Worm (Caenorhabditis elegans) whole organism, midembryonic: ENCODE data around the gene kle-2.

Experiments
- T22C8.4 ChIP-seq: fragments of 200-800 bp; sonication (Bioruptor generic); IDR thresholded peaks from 2 replicates; pipeline ENCODE4 v1.3.6; 2022; ENCODE audit warnings: missing genetic modification characterization, missing compliant biosample characterization
- cog-1 ChIP-seq: sonication (generic microtip); optimal IDR thresholded peaks from 2 replicates; lab custom pipeline; 2016; ENCODE audit warnings: missing genetic modification characterization, missing compliant biosample characterization
- flt-1 ChIP-seq: fragments of 200-800 bp; sonication (Bioruptor generic); IDR thresholded peaks from 2 replicates; pipeline ENCODE4 v1.3.6; 2022; ENCODE audit warnings: missing genetic modification characterization, missing compliant biosample characterization
- klf-2 ChIP-seq: fragments of 200-800 bp; sonication (Bioruptor generic); conservative IDR thresholded peaks from 2 replicates; pipeline ENCODE4 v1.3.6; 2022; ENCODE audit warnings: missing genetic modification reagents, missing genetic modification characterization, missing compliant biosample characterization
- med-1 ChIP-seq: sonication (generic microtip); optimal IDR thresholded peaks from 2 replicates; lab custom pipeline; 2017; ENCODE audit warnings: missing genetic modification characterization, mild to moderate bottlenecking, missing compliant biosample characterization, antibody characterized with exemption, missing genetic modification reagents; ENCODE audit not compliant: insufficient read depth
- ref-1 ChIP-seq: fragments of 200-800 bp; sonication (Bioruptor generic); conservative IDR thresholded peaks from 2 replicates; pipeline ENCODE4 v1.3.6; 2022; ENCODE audit warnings: missing genetic modification reagents, missing genetic modification characterization, missing compliant biosample characterization
- tab-1 ChIP-seq: fragments of 200-800 bp; sonication (Bioruptor generic); IDR thresholded peaks from 2 replicates; pipeline ENCODE4 v1.3.6; 2022; ENCODE audit warnings: missing genetic modification characterization, missing compliant biosample characterization
- ztf-23 ChIP-seq: fragments of 200-800 bp; sonication (Bioruptor generic); IDR thresholded peaks from 2 replicates; pipeline ENCODE4 v1.3.6; 2022; ENCODE audit warnings: missing genetic modification reagents, missing genetic modification characterization, missing compliant biosample characterization
- ztf-29 ChIP-seq: fragments of 200-800 bp; sonication (Bioruptor generic); IDR thresholded peaks from 2 replicates; pipeline ENCODE4 v1.3.6; 2022; ENCODE audit warnings: missing genetic modification reagents, missing genetic modification characterization, missing compliant biosample characterization

Gene kle-2

ce11 chrIII:7941417-7941816 is at the start of gene kle-2:
Gene kle-2 (plus strand): TSS chrIII:7941717.
- TF ChIP-seq flt-1 (no peak), klf-2 (GFP tag; lab: Robert Waterston, UW) (no peak), T22C8.4 (no peak), ztf-23 (GFP tag; lab: Robert Waterston, UW) (no peak), med-1 (GFP tag; lab: Kevin White, UChicago) (no peak), tab-1 (GFP tag; lab: Robert Waterston, UW) (no peak), ref-1 (GFP tag; lab: Robert Waterston, UW) (no peak), cog-1 (tag; lab: Kevin White, UChicago) (no peak), ztf-29 (GFP tag; lab: Robert Waterston, UW) (no peak)

ce11 chrIII:7892333-7892732 is 49.2 kb upstream of the kle-2 start:
- TF ChIP-seq klf-2 (GFP tag; lab: Robert Waterston, UW) (no peak), ztf-29 (GFP tag; lab: Robert Waterston, UW) (no peak)

- no peak for TF ChIP-seq T22C8.4
- no peak for TF ChIP-seq tab-1 (GFP tag; lab: Robert Waterston, UW)
- no peak for TF ChIP-seq cog-1 (tag; lab: Kevin White, UChicago)
- TF ChIP-seq flt-1: no peak
These were observed 48.3 kb upstream of the kle-2 start for ce11 chrIII:7893224-7893623.

- no peak for TF ChIP-seq klf-2 (GFP tag; lab: Robert Waterston, UW)
- no peak for TF ChIP-seq cog-1 (tag; lab: Kevin White, UChicago)
- TF ChIP-seq med-1 (GFP tag; lab: Kevin White, UChicago): no peak
- no peak for TF ChIP-seq T22C8.4
- no peak for TF ChIP-seq tab-1 (GFP tag; lab: Robert Waterston, UW)
- TF ChIP-seq ztf-29 (GFP tag; lab: Robert Waterston, UW): no peak
- no peak for TF ChIP-seq ref-1 (GFP tag; lab: Robert Waterston, UW)
- no peak for TF ChIP-seq ztf-23 (GFP tag; lab: Robert Waterston, UW)
- no peak for TF ChIP-seq flt-1
These were observed 46.8 kb upstream of the kle-2 start, which contains the start of gene ZK688.4 for ce11 chrIII:7894724-7895123. Gene ZK688.4 (plus strand): TSS chrIII:7895024.

ce11 chrIII:7896925-7897324 is 44.6 kb upstream of the kle-2 start, which contains the start of gene ZK688.10:
Gene ZK688.10 (minus strand): TSS chrIII:7897025.
- TF ChIP-seq cog-1 (tag; lab: Kevin White, UChicago) (no peak), T22C8.4 (no peak), ztf-23 (GFP tag; lab: Robert Waterston, UW) (no peak), tab-1 (GFP tag; lab: Robert Waterston, UW) (no peak), ref-1 (GFP tag; lab: Robert Waterston, UW) (no peak), med-1 (GFP tag; lab: Kevin White, UChicago) (no peak), ztf-29 (GFP tag; lab: Robert Waterston, UW) (no peak)

ce11 chrIII:7897733-7898132 is 43.8 kb upstream of the kle-2 start:
- TF ChIP-seq med-1 (GFP tag; lab: Kevin White, UChicago): no peak
- no peak for TF ChIP-seq klf-2 (GFP tag; lab: Robert Waterston, UW)
- no peak for TF ChIP-seq ztf-29 (GFP tag; lab: Robert Waterston, UW)
- TF ChIP-seq cog-1 (tag; lab: Kevin White, UChicago): no peak
- no peak for TF ChIP-seq flt-1
- TF ChIP-seq T22C8.4: no peak
- no peak for TF ChIP-seq tab-1 (GFP tag; lab: Robert Waterston, UW)

ce11 chrIII:7900733-7901132 is 40.8 kb upstream of the kle-2 start, which contains the start of gene best-24:
Gene best-24 (plus strand): TSS chrIII:7901033.
- TF ChIP-seq T22C8.4: no peak
- no peak for TF ChIP-seq ref-1 (GFP tag; lab: Robert Waterston, UW)
- no peak for TF ChIP-seq cog-1 (tag; lab: Kevin White, UChicago)
- TF ChIP-seq ztf-29 (GFP tag; lab: Robert Waterston, UW): no peak

- TF ChIP-seq tab-1 (GFP tag; lab: Robert Waterston, UW) (no peak), cog-1 (tag; lab: Kevin White, UChicago) (no peak), med-1 (GFP tag; lab: Kevin White, UChicago) (no peak), klf-2 (GFP tag; lab: Robert Waterston, UW) (no peak), ztf-29 (GFP tag; lab: Robert Waterston, UW) (no peak), T22C8.4 (no peak), ztf-23 (GFP tag; lab: Robert Waterston, UW) (no peak), flt-1 (no peak), ref-1 (GFP tag; lab: Robert Waterston, UW) (no peak)
These were observed 38.1 kb upstream of the kle-2 start for ce11 chrIII:7903427-7903826.

ce11 chrIII:7907515-7907914 is 34.0 kb upstream of the kle-2 start, which contains the start of gene pcp-5:
Gene pcp-5 (minus strand): TSS chrIII:7907615.
- TF ChIP-seq cog-1 (tag; lab: Kevin White, UChicago) (no peak), ztf-29 (GFP tag; lab: Robert Waterston, UW) (no peak), T22C8.4 (no peak), ztf-23 (GFP tag; lab: Robert Waterston, UW) (no peak), flt-1 (no peak), tab-1 (GFP tag; lab: Robert Waterston, UW) (no peak)

ce11 chrIII:7909263-7909662 is 32.3 kb upstream of the kle-2 start, which contains the start of gene ZK688.1:
Gene ZK688.1 (plus strand): TSS chrIII:7909563.
- no peak for TF ChIP-seq ztf-29 (GFP tag; lab: Robert Waterston, UW)
- TF ChIP-seq klf-2 (GFP tag; lab: Robert Waterston, UW): no peak
- TF ChIP-seq cog-1 (tag; lab: Kevin White, UChicago): no peak
- no peak for TF ChIP-seq flt-1
- TF ChIP-seq med-1 (GFP tag; lab: Kevin White, UChicago): no peak
- TF ChIP-seq ztf-23 (GFP tag; lab: Robert Waterston, UW): no peak
- no peak for TF ChIP-seq T22C8.4
- TF ChIP-seq ref-1 (GFP tag; lab: Robert Waterston, UW): no peak
- no peak for TF ChIP-seq tab-1 (GFP tag; lab: Robert Waterston, UW)
